Worm (Caenorhabditis elegans) whole organism, L4/young adult: ENCODE results near the gene let-99.

Experiments
- W03F9.2 ChIP-seq: fragments of 150-350 bp; optimal IDR thresholded peaks from 2 replicates; lab custom pipeline; 2014; ENCODE audit warnings: missing biosample characterization, missing genetic modification characterization
- dao-5 ChIP-seq: sonication (generic microtip); optimal IDR thresholded peaks from 2 replicates; lab custom pipeline; 2016; ENCODE audit warnings: missing genotype, missing genetic modification characterization, moderate library complexity, missing compliant biosample characterization
- him-1 ChIP-seq: sonication (generic microtip); optimal IDR thresholded peaks from 2 replicates; lab custom pipeline; 2016; ENCODE audit warnings: missing genotype, missing genetic modification reagents, missing genetic modification characterization, missing compliant biosample characterization

DNA sequence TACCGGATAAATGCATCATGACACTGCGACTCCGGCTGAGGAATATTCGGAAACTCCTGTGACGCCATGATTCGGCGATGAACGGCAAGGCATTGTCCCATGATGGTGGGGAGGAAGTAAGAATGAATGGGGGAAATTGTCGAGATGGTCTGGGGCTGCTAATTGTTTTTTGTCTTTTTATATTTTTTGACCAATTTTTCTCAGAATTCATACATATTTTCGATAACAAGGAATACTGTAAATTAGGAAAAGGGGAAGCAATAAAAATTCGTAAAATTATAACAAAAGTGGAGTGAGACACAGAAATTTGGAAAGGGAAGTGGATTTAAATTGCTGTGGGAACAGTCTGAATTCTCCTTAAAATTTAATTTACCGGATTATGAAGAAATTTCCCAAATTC is 42.2 kb upstream of the let-99 start, which contains the start of gene eak-4:
- TF ChIP-seq him-1 (tag; lab: Kevin White, UChicago) (no peak), dao-5 (tag; lab: Kevin White, UChicago) (no peak), W03F9.2 (tag; lab: Kevin White, UChicago) (no peak)
